Worm (Caenorhabditis elegans): ENCODE data around the gene C43F9.11.

ce11 chrIV:10558415-10558814 is 38.2 kb upstream of the C43F9.11 start, which contains the start of gene zim-3:
- TF ChIP-seq snpc-4 (tag; optimal IDR thresholded peaks at IDR 0.05) (no peak), lsy-2 (tag; optimal IDR thresholded peaks at IDR 0.05) (no peak), ceh-43 (GFP tag; optimal IDR thresholded peaks at IDR 0.05) (no peak), unc-62 (GFP tag; optimal IDR thresholded peaks at IDR 0.05) (no peak), nhr-76 (tag; optimal IDR thresholded peaks at IDR 0.05) (no peak), unc-39 (tag; optimal IDR thresholded peaks at IDR 0.05) (no peak)

Measured in whole organism, mixed stage, embryonic.